Worm (Caenorhabditis elegans) whole organism, L2 larva: ENCODE data around the gene EGAP9.4.

Experiments used
- egl-27 ChIP-seq: sonication (generic microtip); optimal IDR thresholded peaks from 3 replicates; lab custom pipeline; 2017; ENCODE audit warnings: missing biosample characterization, missing genetic modification reagents, missing genetic modification characterization
- nhr-129 ChIP-seq: fragments of 150-350 bp; optimal IDR thresholded peaks from 2 replicates; lab custom pipeline; 2014; ENCODE audit warnings: missing biosample characterization, missing genetic modification characterization
- nhr-6 ChIP-seq: fragments of 150-350 bp; optimal IDR thresholded peaks from 2 replicates; lab custom pipeline; 2014; ENCODE audit warnings: missing biosample characterization, missing genetic modification characterization

- no peak for TF ChIP-seq nhr-129 (tag; lab: Kevin White, UChicago)
- no peak for TF ChIP-seq egl-27 (tag; lab: Kevin White, UChicago)
- no peak for TF ChIP-seq nhr-6 (tag; lab: Kevin White, UChicago)
Observed at ce11 chrV:6602556-6603062, 25.9 kb downstream of the EGAP9.4 start, which contains the start of gene ZK1055.6.
